Fruit fly (Drosophila melanogaster) whole organism, embryonic: ENCODE measurements around the gene Prx5.
A peak's percentile ranks its signal among the peaks of the same experiment; 100 is the strongest.

Experiments used
- Abd-B ChIP-seq: fragments of 200-800 bp; sonication (Bioruptor generic); optimal IDR thresholded peaks from 2 replicates; lab custom pipeline; 2018; ENCODE audit warnings: missing biosample characterization, mild to moderate bottlenecking, missing genetic modification characterization, moderate library complexity
- Antp ChIP-seq: fragments of 200-800 bp; sonication (Bioruptor generic); optimal IDR thresholded peaks from 3 replicates; lab custom pipeline; 2016; ENCODE audit warnings: missing biosample characterization, missing genetic modification characterization
- Blimp-1 ChIP-seq: fragments of 200-800 bp; sonication (Bioruptor generic); optimal IDR thresholded peaks from 3 replicates; lab custom pipeline; 2018; ENCODE audit warnings: missing biosample characterization, missing genetic modification characterization, mild to moderate bottlenecking, moderate library complexity, missing genetic modification reagents
- C15 ChIP-seq: fragments of 200-800 bp; sonication (Bioruptor generic); IDR thresholded peaks from 3 replicates; pipeline ENCODE4 v1.3.6; 2022; ENCODE audit warnings: missing biosample characterization, missing genetic modification characterization
- CG10209 ChIP-seq: fragments of 200-800 bp; sonication (Bioruptor generic); optimal IDR thresholded peaks from 3 replicates; lab custom pipeline; 2017; ENCODE audit warnings: missing biosample characterization, mild to moderate bottlenecking, missing genetic modification characterization, missing genetic modification reagents
- CG11456 ChIP-seq: fragments of 200-800 bp; sonication (Bioruptor generic); IDR thresholded peaks from 3 replicates; pipeline ENCODE4 v1.3.6; 2022; ENCODE audit warnings: missing biosample characterization, missing genetic modification characterization
- CG12219 ChIP-seq: fragments of 200-800 bp; sonication (Bioruptor generic); optimal IDR thresholded peaks from 3 replicates; lab custom pipeline; 2018; ENCODE audit warnings: missing biosample characterization, mild to moderate bottlenecking, missing genetic modification characterization
- CG12769 ChIP-seq: fragments of 200-800 bp; sonication (Bioruptor generic); optimal IDR thresholded peaks from 2 replicates; lab custom pipeline; 2019; ENCODE audit warnings: missing biosample characterization, mild to moderate bottlenecking, missing genetic modification characterization, moderate library complexity
- CG13287 ChIP-seq: fragments of 200-800 bp; sonication (Bioruptor generic); IDR thresholded peaks from 2 replicates; pipeline ENCODE4 v1.3.6; 2022; ENCODE audit warnings: missing biosample characterization, missing genetic modification characterization; ENCODE audit not compliant: partially characterized antibody
- CG13424 ChIP-seq: fragments of 200-800 bp; sonication (Bioruptor generic); optimal IDR thresholded peaks from 2 replicates; lab custom pipeline; 2019; ENCODE audit warnings: missing biosample characterization, mild to moderate bottlenecking, missing genetic modification characterization, moderate library complexity
- CG14667 ChIP-seq: fragments of 200-800 bp; sonication (Bioruptor generic); IDR thresholded peaks from 2 replicates; pipeline ENCODE4 v1.3.6; 2022; ENCODE audit warnings: missing biosample characterization, missing genetic modification characterization
- CG17361 ChIP-seq: fragments of 200-800 bp; sonication (Bioruptor generic); IDR thresholded peaks from 3 replicates; pipeline ENCODE4 v1.3.6; 2022; ENCODE audit warnings: missing biosample characterization, missing genetic modification characterization
- CG2712 ChIP-seq: fragments of 200-800 bp; optimal IDR thresholded peaks from 3 replicates; lab custom pipeline; 2019; ENCODE audit warnings: missing biosample characterization, mild to moderate bottlenecking, missing genetic modification characterization, moderate library complexity
- CG32772 ChIP-seq: fragments of 200-800 bp; sonication (Bioruptor generic); IDR thresholded peaks from 2 replicates; pipeline ENCODE4 v1.3.6; 2022; ENCODE audit warnings: missing biosample characterization, missing genetic modification characterization
- CG34224 ChIP-seq: fragments of 200-800 bp; sonication (Bioruptor generic); IDR thresholded peaks from 3 replicates; pipeline ENCODE4 v1.3.6; 2022; ENCODE audit warnings: missing biosample characterization, missing genetic modification characterization; ENCODE audit not compliant: partially characterized antibody
- CG3995 ChIP-seq: fragments of 200-800 bp; sonication (Bioruptor generic); optimal IDR thresholded peaks from 3 replicates; lab custom pipeline; 2016; ENCODE audit warnings: missing biosample characterization, missing genetic modification characterization
- CG4404 ChIP-seq: fragments of 200-800 bp; sonication (Bioruptor generic); IDR thresholded peaks from 2 replicates; pipeline ENCODE4 v1.3.6; 2022; ENCODE audit warnings: missing biosample characterization, missing genetic modification characterization
- CG4730 ChIP-seq: fragments of 200-800 bp; sonication (Bioruptor generic); IDR thresholded peaks from 2 replicates; pipeline ENCODE4 v1.3.6; 2022; ENCODE audit warnings: missing biosample characterization, missing genetic modification characterization
- CG7271 ChIP-seq: fragments of 200-800 bp; sonication (Bioruptor generic); optimal IDR thresholded peaks from 2 replicates; lab custom pipeline; 2018; ENCODE audit warnings: missing biosample characterization, mild to moderate bottlenecking, missing genetic modification characterization, moderate library complexity
- CG7745 ChIP-seq: fragments of 200-800 bp; sonication (Bioruptor generic); optimal IDR thresholded peaks from 2 replicates; lab custom pipeline; 2018; ENCODE audit warnings: missing biosample characterization, mild to moderate bottlenecking, missing genetic modification characterization, moderate library complexity
- CG9437 ChIP-seq: fragments of 200-800 bp; sonication (Bioruptor generic); optimal IDR thresholded peaks from 2 replicates; lab custom pipeline; 2018; ENCODE audit warnings: missing biosample characterization, mild to moderate bottlenecking, missing genetic modification characterization
- CG9932 ChIP-seq: fragments of 200-800 bp; sonication (Bioruptor generic); IDR thresholded peaks from 2 replicates; pipeline ENCODE4 v1.3.6; 2022; ENCODE audit warnings: missing biosample characterization, missing genetic modification characterization
- Dll ChIP-seq: fragments of 200-800 bp; sonication (Bioruptor generic); IDR thresholded peaks from 4 replicates; pipeline ENCODE4 v1.3.6; 2022; ENCODE audit warnings: missing biosample characterization, missing genetic modification characterization; ENCODE audit not compliant: partially characterized antibody
- Ets65A ChIP-seq: fragments of 200-800 bp; sonication (Bioruptor generic); peaks from one replicate; lab custom pipeline; 2016; ENCODE audit warnings: missing biosample characterization, missing genetic modification characterization
- Ets97D ChIP-seq: fragments of 200-800 bp; sonication (Bioruptor generic); optimal IDR thresholded peaks from 3 replicates; lab custom pipeline; 2016; ENCODE audit warnings: missing biosample characterization, missing genetic modification characterization
- H15 ChIP-seq: fragments of 200-800 bp; sonication (Bioruptor generic); IDR thresholded peaks from 3 replicates; pipeline ENCODE4 v1.3.6; 2022; ENCODE audit warnings: missing biosample characterization, missing genetic modification characterization
- HmgZ ChIP-seq: fragments of 200-800 bp; sonication (Bioruptor generic); optimal IDR thresholded peaks from 2 replicates; lab custom pipeline; 2018; ENCODE audit warnings: missing biosample characterization, mild to moderate bottlenecking, missing genetic modification characterization
- Mes4 ChIP-seq: fragments of 200-800 bp; sonication (Bioruptor generic); optimal IDR thresholded peaks from 2 replicates; lab custom pipeline; 2016; ENCODE audit warnings: missing biosample characterization, missing genetic modification characterization
- Nf-YC ChIP-seq: fragments of 200-800 bp; optimal IDR thresholded peaks from 3 replicates; lab custom pipeline; 2019; ENCODE audit warnings: missing biosample characterization, mild to moderate bottlenecking, missing genetic modification characterization, moderate library complexity
- Opbp ChIP-seq: fragments of 200-800 bp; sonication (Bioruptor generic); IDR thresholded peaks from 3 replicates; pipeline ENCODE4 v1.3.6; 2022; ENCODE audit warnings: missing biosample characterization, missing genetic modification characterization; ENCODE audit not compliant: partially characterized antibody
- Pdp1 ChIP-seq, 2 experiments: fragments of 200-800 bp; sonication (Bioruptor generic); optimal IDR thresholded peaks; 3 replicates each; lab custom pipeline; 2016; ENCODE audit warnings: missing biosample characterization in 2 of 2, missing genetic modification characterization in 2 of 2, mild to moderate bottlenecking in 1 of 2, moderate library complexity in 1 of 2
- Side ChIP-seq: fragments of 200-800 bp; sonication (Bioruptor generic); optimal IDR thresholded peaks from 2 replicates; lab custom pipeline; 2016; ENCODE audit warnings: missing biosample characterization, missing genetic modification characterization
- Sin3A ChIP-seq: fragments of >200 bp; optimal IDR thresholded peaks from 2 replicates; lab custom pipeline; 2018
- ara ChIP-seq: fragments of 200-800 bp; sonication (Bioruptor generic); IDR thresholded peaks from 2 replicates; pipeline ENCODE4 v1.3.6; 2022; ENCODE audit warnings: missing biosample characterization, missing genetic modification characterization
- ato ChIP-seq: fragments of 200-800 bp; sonication (Bioruptor generic); IDR thresholded peaks from 2 replicates; pipeline ENCODE4 v1.3.6; 2022; ENCODE audit warnings: missing biosample characterization, missing genetic modification characterization; ENCODE audit not compliant: partially characterized antibody
- crc ChIP-seq: fragments of 200-800 bp; sonication (Bioruptor generic); optimal IDR thresholded peaks from 2 replicates; lab custom pipeline; 2016; ENCODE audit warnings: missing biosample characterization, missing genetic modification characterization
- dati ChIP-seq: fragments of 200-800 bp; sonication (Bioruptor generic); IDR thresholded peaks from 2 replicates; pipeline ENCODE4 v1.3.6; 2022; ENCODE audit warnings: missing biosample characterization, missing genetic modification characterization
- fu2 ChIP-seq: fragments of 200-800 bp; sonication (Bioruptor generic); optimal IDR thresholded peaks from 2 replicates; lab custom pipeline; 2016; ENCODE audit warnings: missing biosample characterization, missing genetic modification characterization
- gem ChIP-seq: fragments of 200-800 bp; sonication (Bioruptor generic); optimal IDR thresholded peaks from 2 replicates; lab custom pipeline; 2019; ENCODE audit warnings: missing biosample characterization, mild to moderate bottlenecking, missing genetic modification characterization, moderate library complexity
- lola ChIP-seq, 3 experiments: fragments of >200 bp in 2 of 3; fragments of 200-800 bp in 1 of 3; sonication (Bioruptor generic) in 1 of 3; optimal IDR thresholded peaks; 2 replicates each; lab custom pipeline; 2017 to 2019; ENCODE audit warnings: missing biosample characterization in 3 of 3, missing genetic modification characterization in 3 of 3, mild to moderate bottlenecking in 1 of 3, moderate library complexity in 1 of 3
- maf-S ChIP-seq: fragments of 200-800 bp; sonication (Bioruptor generic); optimal IDR thresholded peaks from 2 replicates; lab custom pipeline; 2016; ENCODE audit warnings: missing biosample characterization, missing genetic modification characterization
- otp ChIP-seq: fragments of 200-800 bp; sonication (Bioruptor generic); IDR thresholded peaks from 3 replicates; pipeline ENCODE4, ENCODE4 v1.3.6; 2022; ENCODE audit warnings: missing biosample characterization, missing genetic modification characterization
- scrt ChIP-seq: fragments of 200-800 bp; sonication (Bioruptor generic); optimal IDR thresholded peaks from 2 replicates; lab custom pipeline; 2018; ENCODE audit warnings: missing biosample characterization, mild to moderate bottlenecking, missing genetic modification characterization, moderate library complexity
- sens ChIP-seq: fragments of 200-800 bp; sonication (Bioruptor generic); peaks from one replicate; lab custom pipeline; 2016; ENCODE audit warnings: missing biosample characterization, missing genetic modification characterization
- seq ChIP-seq: fragments of 200-800 bp; sonication (Bioruptor generic); IDR thresholded peaks from 2 replicates; pipeline ENCODE4 v1.3.6; 2022; ENCODE audit warnings: missing biosample characterization, missing genetic modification characterization
- sisA ChIP-seq: fragments of 200-800 bp; sonication (Bioruptor generic); IDR thresholded peaks from 2 replicates; pipeline ENCODE4 v1.3.6; 2022; ENCODE audit warnings: missing biosample characterization, missing genetic modification characterization
- slou ChIP-seq: fragments of 200-800 bp; sonication (Bioruptor generic); optimal IDR thresholded peaks from 3 replicates; lab custom pipeline; 2016; ENCODE audit warnings: missing biosample characterization, missing genetic modification characterization
- ttk ChIP-seq: fragments of 200-800 bp; sonication (Bioruptor generic); IDR thresholded peaks from 2 replicates; pipeline ENCODE4 v2.1.2; 2022; ENCODE audit warnings: missing biosample characterization, missing genetic modification characterization
- zfh1 ChIP-seq: fragments of 200-800 bp; sonication (Bioruptor generic); IDR thresholded peaks from 3 replicates; pipeline ENCODE4 v1.3.6; 2022; ENCODE audit warnings: missing biosample characterization, missing genetic modification characterization

The Prx5 gene

dm6 chr3R:18164052-18164722 lies 2.9 kb downstream of the Prx5 start, which contains the start of the genes CG7218 and Cbp20 (continued):
- TF ChIP-seq dati (0 out of 2 replicates have a peak, but pooled peaks have one; percentile 26), fu2 (peak; percentile 32), sens (GFP tag; lab: Kevin White, UChicago) (peak; percentile 90), Opbp (GFP tag; lab: Robert Waterston, UW) (peak; percentile 70; the same call in 2 of the 3 replicates), ara (GFP tag; lab: Robert Waterston, UW) (0 out of 2 replicates have a peak, but pooled peaks have one; percentile 22), H15 (GFP tag; lab: Robert Waterston, UW) (peak; percentile 65; the same call in 1 of the 3 replicates), CG7745 (tag; lab: Kevin White, UChicago) (no peak), CG2712 (tag; lab: Kevin White, UChicago) (peak; percentile 74), Dll (peak; percentile 96), CG4730 (GFP tag; lab: Robert Waterston, UW) (peak; percentile 78), CG3995 (GFP tag; lab: Kevin White, UChicago) (peak; percentile 97), CG34224 (peak; percentile 76), HmgZ (tag; lab: Kevin White, UChicago) (peak; percentile 65), gem (peak; percentile 78), CG4404 (no peak; the same call in 1 of the 2 replicates), ato (GFP tag; lab: Robert Waterston, UW) (peak; percentile 69), Antp (GFP tag; lab: Kevin White, UChicago) (peak; percentile 62), crc (GFP tag; lab: Kevin White, UChicago) (no peak), Pdp1 (GFP tag; optimal IDR thresholded peaks at IDR 0.05; lab: Kevin White, UChicago) (peak; percentile 58 to 71), Ets65A (GFP tag; lab: Kevin White, UChicago) (peak; percentile 94), Sin3A (lab: Kevin White, UChicago) (peak; percentile 38), slou (peak; percentile 44), CG7271 (peak; percentile 28), Abd-B (GFP tag; lab: Kevin White, UChicago) (peak; percentile 79), Nf-YC (peak; percentile 68), otp (GFP tag; lab: Robert Waterston, UW) (peak; percentile 12; the same call in 1 of the 3 replicates), Ets97D (GFP tag; lab: Kevin White, UChicago) (peak; percentile 60), CG10209 (GFP tag; lab: Kevin White, UChicago) (peak; percentile 54), CG32772 (GFP tag; lab: Robert Waterston, UW) (peak; percentile 57; the same call in 1 of the 2 replicates), Mes4 (GFP tag; lab: Kevin White, UChicago) (no peak), sisA (peak; percentile 68), CG17361 (GFP tag; lab: Robert Waterston, UW) (peak; percentile 80), lola (GFP tag; optimal IDR thresholded peaks at IDR 0.05; lab: Kevin White, UChicago) (peak in 1 of 3 experiments; percentile 60), CG9437 (GFP tag; lab: Kevin White, UChicago) (peak; percentile 73), CG13287 (GFP tag; lab: Robert Waterston, UW) (peak; percentile 91), Blimp-1 (GFP tag; lab: Kevin White, UChicago) (peak; percentile 54), CG14667 (GFP tag; lab: Robert Waterston, UW) (peak; percentile 58; the same call in 1 of the 2 replicates), zfh1 (GFP tag; lab: Robert Waterston, UW) (peak; percentile 74), C15 (GFP tag; lab: Robert Waterston, UW) (0 out of 3 replicates have a peak, but pooled peaks have one; percentile 5), maf-S (GFP tag; lab: Kevin White, UChicago) (peak; percentile 23), CG12219 (GFP tag; lab: Kevin White, UChicago) (peak; percentile 24), CG12769 (tag; lab: Kevin White, UChicago) (peak; percentile 69), CG11456 (GFP tag; lab: Robert Waterston, UW) (peak; percentile 90), CG9932 (GFP tag; lab: Robert Waterston, UW) (peak; percentile 95), ttk (GFP tag; lab: Robert Waterston, UW) (peak; percentile 59; the same call in 1 of the 2 replicates), Side (GFP tag; lab: Kevin White, UChicago) (no peak), seq (no peak), CG13424 (tag; lab: Kevin White, UChicago) (peak; percentile 78), scrt (GFP tag; lab: Kevin White, UChicago) (peak; percentile 20)
